Worm (Caenorhabditis elegans) whole organism, early embryonic: ENCODE measurements around the gene spp-12.

Experiments
- B0310.2 ChIP-seq: sonication (generic microtip); optimal IDR thresholded peaks from 2 replicates; lab custom pipeline; 2016; ENCODE audit warnings: mild to moderate bottlenecking, missing genetic modification characterization, missing compliant biosample characterization
- F13C5.2 ChIP-seq: sonication (generic microtip); optimal IDR thresholded peaks from 2 replicates; lab custom pipeline; 2017; ENCODE audit warnings: mild to moderate bottlenecking, missing genetic modification characterization, inconsistent platforms, missing compliant biosample characterization
- aly-1 ChIP-seq: sonication (generic microtip); optimal IDR thresholded peaks from 2 replicates; lab custom pipeline; 2016; ENCODE audit warnings: missing genetic modification characterization, missing compliant biosample characterization
- ama-1 ChIP-seq: fragments of 150-350 bp; optimal IDR thresholded peaks from 2 replicates; lab custom pipeline; 2014
- ceh-13 ChIP-seq: fragments of 200-800 bp; sonication (Bioruptor generic); optimal IDR thresholded peaks from 2 replicates; lab custom pipeline; 2018; ENCODE audit warnings: mild to moderate bottlenecking, missing genetic modification characterization, missing compliant biosample characterization
- ets-7 ChIP-seq: sonication (generic microtip); optimal IDR thresholded peaks from 2 replicates; lab custom pipeline; 2016; ENCODE audit warnings: missing genotype, missing genetic modification characterization, missing compliant biosample characterization
- flt-1 ChIP-seq: fragments of 200-800 bp; sonication (Bioruptor generic); IDR thresholded peaks from 2 replicates; pipeline ENCODE4 v1.3.6; 2022; ENCODE audit warnings: missing genetic modification characterization, missing compliant biosample characterization
- hmg-4 ChIP-seq: fragments of 200-800 bp; sonication (Bioruptor generic); optimal IDR thresholded peaks from 2 replicates; lab custom pipeline; 2018; ENCODE audit warnings: mild to moderate bottlenecking, missing genetic modification characterization, missing compliant biosample characterization
- pes-1 ChIP-seq: fragments of 200-800 bp; sonication (Bioruptor generic); IDR thresholded peaks from 2 replicates; pipeline ENCODE4 v1.3.6; 2022; ENCODE audit warnings: missing genetic modification reagents, missing genetic modification characterization, missing compliant biosample characterization
- sea-1 ChIP-seq: fragments of 200-800 bp; sonication (Bioruptor generic); conservative IDR thresholded peaks from 2 replicates; pipeline ENCODE4 v1.3.6; 2022; ENCODE audit warnings: missing genetic modification characterization, missing compliant biosample characterization
- tra-4 ChIP-seq: sonication (generic microtip); optimal IDR thresholded peaks from 2 replicates; lab custom pipeline; 2017; ENCODE audit warnings: missing genetic modification characterization, missing compliant biosample characterization

DNA sequence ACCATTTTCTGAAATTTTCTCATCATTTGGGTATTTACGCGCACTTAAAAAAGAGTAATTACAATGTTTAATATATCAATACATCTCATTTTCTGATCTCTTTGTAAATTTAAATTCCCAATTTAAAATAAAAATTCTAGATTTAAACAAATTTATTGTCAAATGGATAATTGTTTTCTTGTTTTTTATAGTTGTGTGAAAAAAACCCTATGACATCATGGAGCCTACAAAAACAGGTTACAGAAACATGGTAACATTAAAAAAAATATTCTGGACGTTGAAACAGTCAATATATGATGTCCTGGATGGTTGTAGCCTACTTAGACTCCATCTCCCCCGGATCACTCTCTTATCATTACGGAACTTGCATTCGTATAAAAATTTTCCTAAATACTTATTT is at the start of gene spp-12:
- TF ChIP-seq ama-1 (lab: Kevin White, UChicago), result no peak
- TF ChIP-seq B0310.2 (tag; lab: Kevin White, UChicago), result no peak
- TF ChIP-seq hmg-4 (GFP tag; lab: Kevin White, UChicago), result no peak
- TF ChIP-seq ets-7 (tag; lab: Kevin White, UChicago), result no peak
- no peak for TF ChIP-seq ceh-13
- TF ChIP-seq F13C5.2 (tag; lab: Kevin White, UChicago), result no peak
- no peak for TF ChIP-seq sea-1 (GFP tag; lab: Robert Waterston, UW)
- TF ChIP-seq aly-1, result no peak
- no peak for TF ChIP-seq tra-4 (tag; lab: Kevin White, UChicago)
- no peak for TF ChIP-seq pes-1 (GFP tag; lab: Robert Waterston, UW)
- TF ChIP-seq flt-1 (GFP tag; lab: Robert Waterston, UW), result no peak
